Comparison of ENCODE assay signal across 3 fruit fly cellular contexts in genomic region chr3L:17010492-17011303, dm6.
TF ChIP-seq lines count a peak whose summit lies in the region.

No protein-coding gene starts in this region.

TF ChIP-seq in whole organism, embryonic, 481 proteins besides CTCF, POLR2A, EP300 and RAD21 (continued from another document and continues in another):
- no peak for TF ChIP-seq Fer2 (tag; optimal IDR thresholded peaks at IDR 0.05; lab: Kevin White, UChicago)
- no peak for TF ChIP-seq ind (GFP tag; optimal IDR thresholded peaks at IDR 0.05; lab: Kevin White, UChicago)
- TF ChIP-seq Oaz (GFP tag; IDR thresholded peaks at IDR 0.05; lab: Robert Waterston, UW): no peak
- TF ChIP-seq NFAT (GFP tag; IDR thresholded peaks at IDR 0.05; lab: Robert Waterston, UW): no peak
- TF ChIP-seq Nf-YC (tag; optimal IDR thresholded peaks at IDR 0.05; lab: Kevin White, UChicago): no peak
- no peak for TF ChIP-seq CG17328 (GFP tag; IDR thresholded peaks at IDR 0.05; lab: Robert Waterston, UW)
- TF ChIP-seq kni (GFP tag; optimal IDR thresholded peaks at IDR 0.05; lab: Kevin White, UChicago): no peak
- TF ChIP-seq bsh (GFP tag; optimal IDR thresholded peaks at IDR 0.05; lab: Kevin White, UChicago): peak in 1 of 2 experiments; percentile 34
- no peak for TF ChIP-seq eve (GFP tag; optimal IDR thresholded peaks at IDR 0.05; lab: Kevin White, UChicago)
- no peak for TF ChIP-seq btn (GFP tag; optimal IDR thresholded peaks at IDR 0.05; lab: Kevin White, UChicago)
- TF ChIP-seq Elba2 (GFP tag; optimal IDR thresholded peaks at IDR 0.05; lab: Kevin White, UChicago): peak; percentile 46
- TF ChIP-seq CG3726 (GFP tag; IDR thresholded peaks at IDR 0.05; lab: Robert Waterston, UW): no peak
- no peak for TF ChIP-seq knrl (GFP tag; IDR thresholded peaks at IDR 0.05; lab: Robert Waterston, UW; ENCODE audit: partially characterized antibody)
- TF ChIP-seq Spps (tag; optimal IDR thresholded peaks at IDR 0.05; lab: Kevin White, UChicago): no peak
- TF ChIP-seq Ets65A (GFP tag; lab: Kevin White, UChicago): peak; percentile 57
- no peak for TF ChIP-seq Dbx (GFP tag; IDR thresholded peaks at IDR 0.05; lab: Robert Waterston, UW)
- TF ChIP-seq YL-1 (GFP tag; optimal IDR thresholded peaks at IDR 0.05; lab: Kevin White, UChicago): no peak
- TF ChIP-seq E2f2 (GFP tag; IDR thresholded peaks at IDR 0.05; lab: Robert Waterston, UW): no peak
- TF ChIP-seq croc (GFP tag; conservative IDR thresholded peaks at IDR 0.05; lab: Robert Waterston, UW): no peak
- no peak for TF ChIP-seq CG1792 (GFP tag; optimal IDR thresholded peaks at IDR 0.05; lab: Kevin White, UChicago)
- no peak for TF ChIP-seq CG11398 (GFP tag; optimal IDR thresholded peaks at IDR 0.05; lab: Kevin White, UChicago)
- no peak for TF ChIP-seq ash1 (GFP tag; optimal IDR thresholded peaks at IDR 0.05; lab: Kevin White, UChicago)
- no peak for TF ChIP-seq CG13624 (GFP tag; optimal IDR thresholded peaks at IDR 0.05; lab: Kevin White, UChicago)
- no peak for TF ChIP-seq CG18764 (GFP tag; optimal IDR thresholded peaks at IDR 0.05; lab: Kevin White, UChicago)
- TF ChIP-seq CG31365 (tag; optimal IDR thresholded peaks at IDR 0.05; lab: Kevin White, UChicago): no peak
- peak; percentile 97 for TF ChIP-seq CG15479 (GFP tag; optimal IDR thresholded peaks at IDR 0.05; lab: Kevin White, UChicago)
- TF ChIP-seq Ptx1 (GFP tag; IDR thresholded peaks at IDR 0.05; lab: Robert Waterston, UW): no peak
- TF ChIP-seq B-H1 (GFP tag; IDR thresholded peaks at IDR 0.05; lab: Robert Waterston, UW): no peak
- TF ChIP-seq CG6175 (GFP tag; IDR thresholded peaks at IDR 0.05; lab: Robert Waterston, UW): no peak
- peak; percentile 32 for TF ChIP-seq dmrt99B (tag; optimal IDR thresholded peaks at IDR 0.05; lab: Kevin White, UChicago)
- TF ChIP-seq Hey (tag; optimal IDR thresholded peaks at IDR 0.05; lab: Kevin White, UChicago): no peak
- TF ChIP-seq hb (GFP tag; IDR thresholded peaks at IDR 0.05; lab: Robert Waterston, UW; ENCODE audit: partially characterized antibody): no peak
- TF ChIP-seq odd (GFP tag; optimal IDR thresholded peaks at IDR 0.05; lab: Kevin White, UChicago): no peak
- no peak for TF ChIP-seq CkIIα-i1 (GFP tag; IDR thresholded peaks at IDR 0.05; lab: Robert Waterston, UW)
- TF ChIP-seq Doc2 (GFP tag; IDR thresholded peaks at IDR 0.05; lab: Robert Waterston, UW): no peak
- TF ChIP-seq CG8290 (GFP tag; optimal IDR thresholded peaks at IDR 0.05; lab: Kevin White, UChicago): no peak
- TF ChIP-seq CG8290 (tag; optimal IDR thresholded peaks at IDR 0.05; lab: Kevin White, UChicago): no peak
- TF ChIP-seq ac (GFP tag; optimal IDR thresholded peaks at IDR 0.05; lab: Kevin White, UChicago): no peak
- TF ChIP-seq CG11085 (GFP tag; IDR thresholded peaks at IDR 0.05; lab: Robert Waterston, UW): no peak
- TF ChIP-seq otp (GFP tag; IDR thresholded peaks at IDR 0.05; lab: Robert Waterston, UW): no peak
- no peak for TF ChIP-seq fd3F (GFP tag; optimal IDR thresholded peaks at IDR 0.05; lab: Kevin White, UChicago)
- TF ChIP-seq Asciz (GFP tag; optimal IDR thresholded peaks at IDR 0.05; lab: Kevin White, UChicago): no peak
- TF ChIP-seq al (GFP tag; IDR thresholded peaks at IDR 0.05; lab: Robert Waterston, UW): 0 out of 2 replicates have a peak, but pooled peaks have one; percentile 15
- no peak for TF ChIP-seq fu2 (GFP tag; optimal IDR thresholded peaks at IDR 0.05; lab: Kevin White, UChicago)
- TF ChIP-seq Oli (tag; optimal IDR thresholded peaks at IDR 0.05; lab: Kevin White, UChicago): no peak
- TF ChIP-seq CG34422 (GFP tag; IDR thresholded peaks at IDR 0.05; lab: Robert Waterston, UW): no peak
- no peak for TF ChIP-seq Jarid2 (GFP tag; optimal IDR thresholded peaks at IDR 0.05; lab: Kevin White, UChicago)

TF ChIP-seq in whole organism, prepupa, 60 proteins besides CTCF, POLR2A, EP300 and RAD21 (continued from another document):
- TF ChIP-seq topi (GFP tag; optimal IDR thresholded peaks at IDR 0.05; lab: Kevin White, UChicago) (peak; percentile 28), salr (GFP tag; optimal IDR thresholded peaks at IDR 0.05; lab: Kevin White, UChicago) (peak in 1 of 2 experiments; percentile 67), CG9139 (GFP tag; optimal IDR thresholded peaks at IDR 0.05; lab: Kevin White, UChicago) (no peak), CG3032 (tag; optimal IDR thresholded peaks at IDR 0.05; lab: Kevin White, UChicago) (peak; percentile 35), dac (GFP tag; optimal IDR thresholded peaks at IDR 0.05; lab: Kevin White, UChicago) (no peak), CG6163 (GFP tag; IDR thresholded peaks at IDR 0.05; lab: Robert Waterston, UW) (peak; percentile 29; the same call in 2 of the 3 replicates), Sox102F (GFP tag; optimal IDR thresholded peaks at IDR 0.05; lab: Kevin White, UChicago) (peak; percentile 34), Hr4 (GFP tag; optimal IDR thresholded peaks at IDR 0.05; lab: Kevin White, UChicago) (peak; percentile 41), lz (GFP tag; optimal IDR thresholded peaks at IDR 0.05; lab: Kevin White, UChicago) (peak; percentile 55), CG4318 (GFP tag; optimal IDR thresholded peaks at IDR 0.05; lab: Kevin White, UChicago) (peak; percentile 13), pdm3 (GFP tag; optimal IDR thresholded peaks at IDR 0.05; lab: Kevin White, UChicago) (peak; percentile 17), svp (GFP tag; lab: Kevin White, UChicago) (peak; percentile 13), cyc (GFP tag; optimal IDR thresholded peaks at IDR 0.05; lab: Kevin White, UChicago) (no peak), Hr38 (GFP tag; optimal IDR thresholded peaks at IDR 0.05; lab: Kevin White, UChicago) (no peak), spab (GFP tag; optimal IDR thresholded peaks at IDR 0.05; lab: Kevin White, UChicago) (peak; percentile 7), Eip93F (GFP tag; optimal IDR thresholded peaks at IDR 0.05; lab: Kevin White, UChicago) (no peak), Blimp-1 (GFP tag; optimal IDR thresholded peaks at IDR 0.05; lab: Kevin White, UChicago) (no peak), CG11762 (GFP tag; optimal IDR thresholded peaks at IDR 0.05; lab: Kevin White, UChicago; ENCODE audit: insufficient read depth) (peak; percentile 21), ss (GFP tag; optimal IDR thresholded peaks at IDR 0.05; lab: Kevin White, UChicago) (peak in 1 of 2 experiments; percentile 18), CG8119 (GFP tag; IDR thresholded peaks at IDR 0.05; lab: Robert Waterston, UW) (no peak), CG11902 (GFP tag; optimal IDR thresholded peaks at IDR 0.05; lab: Kevin White, UChicago) (no peak), CG34406 (GFP tag; optimal IDR thresholded peaks at IDR 0.05; lab: Kevin White, UChicago) (peak; percentile 30), CG6808 (GFP tag; optimal IDR thresholded peaks at IDR 0.05; lab: Kevin White, UChicago) (no peak), fkh (GFP tag; optimal IDR thresholded peaks at IDR 0.05; lab: Kevin White, UChicago) (no peak), achi (GFP tag; optimal IDR thresholded peaks at IDR 0.05; lab: Kevin White, UChicago) (no peak), CG10631 (GFP tag; optimal IDR thresholded peaks at IDR 0.05; lab: Kevin White, UChicago) (peak; percentile 65), CG8632 (GFP tag; optimal IDR thresholded peaks at IDR 0.05; lab: Kevin White, UChicago) (peak; percentile 42), CG32006 (GFP tag; optimal IDR thresholded peaks at IDR 0.05; lab: Kevin White, UChicago) (peak; percentile 68), Smox (GFP tag; optimal IDR thresholded peaks at IDR 0.05; lab: Kevin White, UChicago) (peak; percentile 41), CG6854 (GFP tag; optimal IDR thresholded peaks at IDR 0.05; lab: Kevin White, UChicago) (no peak), net (GFP tag; optimal IDR thresholded peaks at IDR 0.05; lab: Kevin White, UChicago) (no peak), Eip75B (GFP tag; optimal IDR thresholded peaks at IDR 0.05; lab: Kevin White, UChicago) (no peak), CG6276 (GFP tag; optimal IDR thresholded peaks at IDR 0.05; lab: Kevin White, UChicago) (no peak), Ets21C (GFP tag; optimal IDR thresholded peaks at IDR 0.05; lab: Kevin White, UChicago) (peak; percentile 21), Lpt (GFP tag; optimal IDR thresholded peaks at IDR 0.05; lab: Kevin White, UChicago) (no peak), CG3919 (GFP tag; optimal IDR thresholded peaks at IDR 0.05; lab: Kevin White, UChicago) (peak; percentile 10), CG7368 (GFP tag; optimal IDR thresholded peaks at IDR 0.05; lab: Kevin White, UChicago) (no peak), eg (GFP tag; IDR thresholded peaks at IDR 0.05; lab: Robert Waterston, UW) (no peak), CG31627 (GFP tag; optimal IDR thresholded peaks at IDR 0.05; lab: Kevin White, UChicago) (peak; percentile 9), CG6792 (GFP tag; optimal IDR thresholded peaks at IDR 0.05; lab: Kevin White, UChicago) (peak; percentile 32)

TF ChIP-seq in whole organism, wandering third instar larva, 38 proteins besides CTCF, POLR2A, EP300 and RAD21 (continued from another document):
- TF ChIP-seq sv (GFP tag; optimal IDR thresholded peaks at IDR 0.05; lab: Kevin White, UChicago) (no peak), foxo (GFP tag; optimal IDR thresholded peaks at IDR 0.05; lab: Kevin White, UChicago) (peak in 1 of 2 experiments; percentile 52), Mio (GFP tag; optimal IDR thresholded peaks at IDR 0.05; lab: Kevin White, UChicago) (no peak), fru (GFP tag; optimal IDR thresholded peaks at IDR 0.05; lab: Kevin White, UChicago) (no peak), CG32264 (GFP tag; optimal IDR thresholded peaks at IDR 0.05; lab: Kevin White, UChicago) (no peak), Sp1 (GFP tag; optimal IDR thresholded peaks at IDR 0.05; lab: Kevin White, UChicago) (peak; percentile 4), Rel (GFP tag; optimal IDR thresholded peaks at IDR 0.05; lab: Kevin White, UChicago) (no peak), Rel (tag; optimal IDR thresholded peaks at IDR 0.05; lab: Kevin White, UChicago) (peak; percentile 17), dl (GFP tag; optimal IDR thresholded peaks at IDR 0.05; lab: Kevin White, UChicago; ENCODE audit: insufficient read depth in 1 of 2, partially characterized antibody in 2 of 2) (peak in 1 of 2 experiments; percentile 26), ey (GFP tag; optimal IDR thresholded peaks at IDR 0.05; lab: Kevin White, UChicago) (peak; percentile 1), brk (GFP tag; optimal IDR thresholded peaks at IDR 0.05; lab: Kevin White, UChicago) (peak; percentile 20), Hr83 (GFP tag; optimal IDR thresholded peaks at IDR 0.05; lab: Kevin White, UChicago; ENCODE audit: poor library complexity, severe bottlenecking) (no peak), GATAd (GFP tag; optimal IDR thresholded peaks at IDR 0.05; lab: Kevin White, UChicago) (no peak), Abd-B (GFP tag; optimal IDR thresholded peaks at IDR 0.05; lab: Kevin White, UChicago) (no peak), Hnf4 (GFP tag; optimal IDR thresholded peaks at IDR 0.05; lab: Kevin White, UChicago) (peak; percentile 4), Jra (GFP tag; optimal IDR thresholded peaks at IDR 0.05; lab: Kevin White, UChicago) (no peak)
